Worm (Caenorhabditis elegans) whole organism, L3 larva: ENCODE measurements around the gene F29C12.6.
A peak's percentile ranks its signal among the peaks of the same experiment; 100 is the strongest.

ENCODE experiments used
- R02D3.7 ChIP-seq: fragments of 150-350 bp; optimal IDR thresholded peaks from 2 replicates; lab custom pipeline; 2014; ENCODE audit warnings: missing biosample characterization, missing genetic modification characterization
- ZK546.5 ChIP-seq: sonication (generic microtip); optimal IDR thresholded peaks from 2 replicates; lab custom pipeline; 2017; ENCODE audit warnings: missing biosample characterization, missing genetic modification characterization
- aly-2 ChIP-seq: fragments of 150-350 bp; optimal IDR thresholded peaks from 2 replicates; lab custom pipeline; 2014; ENCODE audit warnings: missing biosample characterization, missing genetic modification characterization
- ama-1 ChIP-seq: fragments of 150-350 bp; optimal IDR thresholded peaks from 2 replicates; lab custom pipeline; 2018
- ceh-16 ChIP-seq: sonication (generic microtip); optimal IDR thresholded peaks from 2 replicates; lab custom pipeline; 2017; ENCODE audit warnings: missing biosample characterization, missing genetic modification characterization
- ceh-28 ChIP-seq: fragments of 150-350 bp; optimal IDR thresholded peaks from 2 replicates; lab custom pipeline; 2014; ENCODE audit warnings: missing biosample characterization, missing genetic modification reagents, missing genetic modification characterization
- ceh-82 ChIP-seq: fragments of 150-350 bp; optimal IDR thresholded peaks from 2 replicates; lab custom pipeline; 2014; ENCODE audit warnings: missing biosample characterization, missing genetic modification characterization
- ceh-9 ChIP-seq: sonication (generic microtip); optimal IDR thresholded peaks from 2 replicates; lab custom pipeline; 2018; ENCODE audit warnings: missing biosample characterization, missing genetic modification characterization
- daf-12 ChIP-seq: fragments of 150-350 bp; optimal IDR thresholded peaks from 2 replicates; lab custom pipeline; 2014; ENCODE audit warnings: missing biosample characterization, missing genetic modification reagents, missing genetic modification characterization
- egl-27 ChIP-seq: sonication (generic microtip); optimal IDR thresholded peaks from 4 replicates; lab custom pipeline; 2017; ENCODE audit warnings: missing biosample characterization, missing genetic modification reagents, missing genetic modification characterization
- egl-5 ChIP-seq: fragments of 150-350 bp; optimal IDR thresholded peaks from 2 replicates; lab custom pipeline; 2017; ENCODE audit warnings: missing biosample characterization, missing genetic modification reagents, missing genetic modification characterization, inconsistent platforms
- elt-1 ChIP-seq: fragments of 150-350 bp; optimal IDR thresholded peaks from 2 replicates; lab custom pipeline; 2014; ENCODE audit warnings: missing biosample characterization, missing genetic modification characterization
- elt-2 ChIP-seq: sonication (generic microtip); optimal IDR thresholded peaks from 2 replicates; lab custom pipeline; 2016; ENCODE audit warnings: missing genetic modification reagents, mild to moderate bottlenecking, missing genetic modification characterization, missing compliant biosample characterization
- elt-3 ChIP-seq, 3 experiments: fragments of 150-350 bp in 1 of 3; sonication (generic microtip) in 2 of 3; optimal IDR thresholded peaks; 2 replicates in 2 of 3; 4 replicates in 1 of 3; lab custom pipeline; 2014 to 2017; ENCODE audit warnings: missing biosample characterization in 3 of 3, missing genetic modification characterization in 3 of 3
- eor-1 ChIP-seq, 2 experiments: fragments of 150-350 bp; optimal IDR thresholded peaks; 2 replicates each; lab custom pipeline; 2014 to 2018; ENCODE audit warnings: missing biosample characterization in 2 of 2, missing genetic modification characterization in 2 of 2
- fkh-10 ChIP-seq: sonication (generic microtip); optimal IDR thresholded peaks from 2 replicates; lab custom pipeline; 2017; ENCODE audit warnings: missing biosample characterization, missing genetic modification reagents, missing genetic modification characterization
- fkh-2 ChIP-seq: fragments of 150-350 bp; optimal IDR thresholded peaks from 2 replicates; lab custom pipeline; 2014; ENCODE audit warnings: missing biosample characterization, missing genetic modification reagents, missing genetic modification characterization
- fos-1 ChIP-seq: fragments of 150-350 bp; optimal IDR thresholded peaks from 2 replicates; lab custom pipeline; 2014; ENCODE audit warnings: missing biosample characterization, missing genetic modification characterization
- hmg-11 ChIP-seq: sonication (generic microtip); optimal IDR thresholded peaks from 2 replicates; lab custom pipeline; 2016; ENCODE audit warnings: missing genetic modification characterization, missing compliant biosample characterization
- jun-1 ChIP-seq: fragments of 150-350 bp; optimal IDR thresholded peaks from 2 replicates; lab custom pipeline; 2014; ENCODE audit warnings: missing biosample characterization, missing genetic modification reagents, missing genetic modification characterization
- lin-15B ChIP-seq: fragments of 150-350 bp; optimal IDR thresholded peaks from 2 replicates; lab custom pipeline; 2014; ENCODE audit warnings: missing biosample characterization, missing genetic modification characterization
- lin-39 ChIP-seq: fragments of 150-350 bp; optimal IDR thresholded peaks from 2 replicates; lab custom pipeline; 2018; ENCODE audit warnings: missing biosample characterization, missing genetic modification reagents, missing genetic modification characterization
- lsy-12 ChIP-seq: sonication (generic microtip); optimal IDR thresholded peaks from 2 replicates; lab custom pipeline; 2016; ENCODE audit warnings: mild to moderate bottlenecking, missing genetic modification characterization, missing compliant biosample characterization
- mdl-1 ChIP-seq: fragments of 150-350 bp; optimal IDR thresholded peaks from 2 replicates; lab custom pipeline; 2014; ENCODE audit warnings: missing biosample characterization, missing genetic modification characterization
- mml-1 ChIP-seq: fragments of 150-350 bp; sonication (generic microtip); optimal IDR thresholded peaks from 3 replicates; lab custom pipeline; 2014; ENCODE audit warnings: missing biosample characterization, missing genetic modification characterization
- nfya-1 ChIP-seq: sonication (generic microtip); optimal IDR thresholded peaks from 2 replicates; lab custom pipeline; 2017; ENCODE audit warnings: missing genetic modification characterization, mild to moderate bottlenecking, missing compliant biosample characterization, antibody characterized with exemption, moderate library complexity; ENCODE audit not compliant: insufficient read depth
- nhr-11 ChIP-seq: fragments of 150-350 bp; optimal IDR thresholded peaks from 2 replicates; lab custom pipeline; 2014; ENCODE audit warnings: missing biosample characterization, missing genetic modification characterization
- nhr-12 ChIP-seq: fragments of 150-350 bp; optimal IDR thresholded peaks from 2 replicates; lab custom pipeline; 2014; ENCODE audit warnings: missing biosample characterization, missing genetic modification characterization
- nhr-23 ChIP-seq: fragments of 150-350 bp; optimal IDR thresholded peaks from 2 replicates; lab custom pipeline; 2014; ENCODE audit warnings: missing biosample characterization, missing genetic modification reagents, missing genetic modification characterization
- nhr-237 ChIP-seq: fragments of 150-350 bp; optimal IDR thresholded peaks from 2 replicates; lab custom pipeline; 2014; ENCODE audit warnings: missing biosample characterization, missing genetic modification characterization
- nhr-25 ChIP-seq: sonication (generic microtip); optimal IDR thresholded peaks from 2 replicates; lab custom pipeline; 2017; ENCODE audit warnings: missing biosample characterization, missing genetic modification characterization
- nhr-28 ChIP-seq: fragments of 150-350 bp; optimal IDR thresholded peaks from 2 replicates; lab custom pipeline; 2014; ENCODE audit warnings: missing biosample characterization, missing genetic modification characterization
- nhr-43 ChIP-seq: sonication (generic microtip); optimal IDR thresholded peaks from 2 replicates; lab custom pipeline; 2016; ENCODE audit warnings: mild to moderate bottlenecking, missing genetic modification characterization, missing compliant biosample characterization; ENCODE audit not compliant: poor library complexity, severe bottlenecking
- nhr-67 ChIP-seq: fragments of 150-350 bp; optimal IDR thresholded peaks from 2 replicates; lab custom pipeline; 2014; ENCODE audit warnings: missing biosample characterization, missing genetic modification characterization
- nhr-76 ChIP-seq: fragments of 150-350 bp; sonication (generic microtip); optimal IDR thresholded peaks from 5 replicates; lab custom pipeline; 2014; ENCODE audit warnings: missing biosample characterization, missing genetic modification characterization
- nhr-77 ChIP-seq: fragments of 150-350 bp; optimal IDR thresholded peaks from 2 replicates; lab custom pipeline; 2014; ENCODE audit warnings: missing biosample characterization, missing genetic modification characterization
- pha-4 ChIP-seq: fragments of 150-350 bp; optimal IDR thresholded peaks from 2 replicates; lab custom pipeline; 2014; ENCODE audit warnings: missing biosample characterization, missing genetic modification reagents, missing genetic modification characterization
- pqm-1 ChIP-seq: fragments of 150-350 bp; optimal IDR thresholded peaks from 2 replicates; lab custom pipeline; 2017; ENCODE audit warnings: missing biosample characterization, missing genetic modification characterization, inconsistent platforms
- sea-2 ChIP-seq: fragments of 150-350 bp; sonication (generic microtip); optimal IDR thresholded peaks from 4 replicates; lab custom pipeline; 2014; ENCODE audit warnings: missing biosample characterization, missing genetic modification reagents, missing genetic modification characterization
- skn-1 ChIP-seq: fragments of 150-350 bp; optimal IDR thresholded peaks from 2 replicates; lab custom pipeline; 2014; ENCODE audit warnings: missing biosample characterization, missing genetic modification characterization
- snpc-4 ChIP-seq: fragments of 150-350 bp; optimal IDR thresholded peaks from 2 replicates; lab custom pipeline; 2014; ENCODE audit warnings: missing biosample characterization, missing genetic modification characterization
- tbx-2 ChIP-seq: sonication (generic microtip); optimal IDR thresholded peaks from 2 replicates; lab custom pipeline; 2016; ENCODE audit warnings: mild to moderate bottlenecking, missing genetic modification characterization, missing compliant biosample characterization
- unc-39 ChIP-seq: sonication (generic microtip); optimal IDR thresholded peaks from 4 replicates; lab custom pipeline; 2017; ENCODE audit warnings: missing biosample characterization, missing genetic modification characterization
- unc-62 ChIP-seq: fragments of 150-350 bp; sonication (generic microtip); optimal IDR thresholded peaks from 4 replicates; lab custom pipeline; 2014; ENCODE audit warnings: missing biosample characterization, missing genetic modification reagents, missing genetic modification characterization
- zag-1 ChIP-seq: fragments of 150-350 bp; optimal IDR thresholded peaks from 2 replicates; lab custom pipeline; 2014; ENCODE audit warnings: missing biosample characterization, missing genetic modification characterization
- ztf-11 ChIP-seq: fragments of 150-350 bp; optimal IDR thresholded peaks from 2 replicates; lab custom pipeline; 2014; ENCODE audit warnings: missing biosample characterization, missing genetic modification characterization
- ztf-4 ChIP-seq: fragments of 150-350 bp; optimal IDR thresholded peaks from 2 replicates; lab custom pipeline; 2014; ENCODE audit warnings: missing biosample characterization, missing genetic modification characterization

F29C12.6 gene

ce11 chrII:13116710-13117109, 13.0 kb upstream of the F29C12.6 start, which contains the start of gene rict-1:
TSS of gene rict-1 (minus strand) at chrII:13116810.
- no peak for TF ChIP-seq elt-2
- no peak for TF ChIP-seq hmg-11 (tag; lab: Kevin White, UChicago)
- TF ChIP-seq jun-1 (tag; lab: Kevin White, UChicago), result no peak
- TF ChIP-seq tbx-2 (tag; lab: Kevin White, UChicago), result no peak
- TF ChIP-seq eor-1 (tag; optimal IDR thresholded peaks at IDR 0.05; lab: Kevin White, UChicago), result no peak
- no peak for TF ChIP-seq ceh-16 (tag; lab: Kevin White, UChicago)
- TF ChIP-seq fkh-10 (GFP tag; lab: Kevin White, UChicago), result no peak
- no peak for TF ChIP-seq ztf-11 (tag; lab: Kevin White, UChicago)
- TF ChIP-seq nfya-1 (tag; lab: Kevin White, UChicago), result no peak
- TF ChIP-seq ama-1 (lab: Kevin White, UChicago), result no peak
- no peak for TF ChIP-seq snpc-4 (tag; lab: Kevin White, UChicago)
- TF ChIP-seq ceh-9 (tag; lab: Kevin White, UChicago), result no peak
- TF ChIP-seq ceh-82, result no peak
- no peak for TF ChIP-seq fkh-2 (tag; lab: Kevin White, UChicago)
- TF ChIP-seq nhr-237, result no peak
- TF ChIP-seq lsy-12 (tag; lab: Kevin White, UChicago), result no peak
- TF ChIP-seq ZK546.5, result no peak
- TF ChIP-seq egl-5 (tag; lab: Kevin White, UChicago), result no peak
- TF ChIP-seq nhr-23 (tag; lab: Kevin White, UChicago), result no peak

- TF ChIP-seq ZK546.5 (no peak), sea-2 (GFP tag; lab: Kevin White, UChicago) (no peak), unc-62 (no peak), nhr-67 (tag; lab: Kevin White, UChicago) (no peak), lsy-12 (tag; lab: Kevin White, UChicago) (no peak), elt-2 (peak; percentile 13), pha-4 (no peak), tbx-2 (tag; lab: Kevin White, UChicago) (peak; percentile 25), hmg-11 (tag; lab: Kevin White, UChicago) (peak; percentile 52), nhr-77 (tag; lab: Kevin White, UChicago) (no peak), nhr-25 (no peak), aly-2 (tag; lab: Kevin White, UChicago) (no peak), fkh-10 (GFP tag; lab: Kevin White, UChicago) (no peak), R02D3.7 (tag; lab: Kevin White, UChicago) (no peak), ceh-9 (tag; lab: Kevin White, UChicago) (no peak), jun-1 (tag; lab: Kevin White, UChicago) (no peak), lin-39 (no peak), ceh-82 (no peak), snpc-4 (tag; lab: Kevin White, UChicago) (peak; percentile 77), egl-27 (tag; lab: Kevin White, UChicago) (no peak), elt-1 (tag; lab: Kevin White, UChicago) (no peak), egl-5 (tag; lab: Kevin White, UChicago) (peak; percentile 33), ceh-28 (no peak), daf-12 (tag; lab: Kevin White, UChicago) (no peak), lin-15B (tag; lab: Kevin White, UChicago) (peak; percentile 84), zag-1 (tag; lab: Kevin White, UChicago) (no peak), ztf-4 (no peak), mml-1 (no peak), fkh-2 (tag; lab: Kevin White, UChicago) (no peak), nhr-23 (tag; lab: Kevin White, UChicago) (peak; percentile 69), nhr-11 (tag; lab: Kevin White, UChicago) (no peak), ztf-11 (tag; lab: Kevin White, UChicago) (no peak), ama-1 (lab: Kevin White, UChicago) (no peak), eor-1 (tag; optimal IDR thresholded peaks at IDR 0.05; lab: Kevin White, UChicago) (no peak), pqm-1 (tag; lab: Kevin White, UChicago) (no peak), nhr-76 (tag; lab: Kevin White, UChicago) (no peak), skn-1 (tag; lab: Kevin White, UChicago) (no peak), fos-1 (tag; lab: Kevin White, UChicago) (no peak), ceh-16 (tag; lab: Kevin White, UChicago) (no peak), nhr-237 (no peak), nhr-12 (tag; lab: Kevin White, UChicago) (no peak), mdl-1 (tag; lab: Kevin White, UChicago) (no peak), nhr-28 (tag; lab: Kevin White, UChicago) (no peak), unc-39 (tag; lab: Kevin White, UChicago) (no peak), elt-3 (tag; optimal IDR thresholded peaks at IDR 0.05; lab: Kevin White, UChicago) (no peak), nfya-1 (tag; lab: Kevin White, UChicago) (peak; percentile 55), nhr-43 (tag; lab: Kevin White, UChicago) (peak; percentile 89)
Measured at ce11 chrII:13117135-13117534, 12.6 kb upstream of the F29C12.6 start, which contains the start of gene gfm-1. TSS of gene gfm-1 (plus strand) at chrII:13117483.
